Worm (Caenorhabditis elegans) whole organism, L2 larva: ENCODE data around the gene ndx-9.

Experiments used
- Y55F3AM.14 ChIP-seq: fragments of 200-800 bp; sonication (Bioruptor generic); optimal IDR thresholded peaks from 2 replicates; lab custom pipeline; 2018; ENCODE audit warnings: mild to moderate bottlenecking, missing genetic modification characterization, missing compliant biosample characterization
- ama-1 ChIP-seq: fragments of 150-350 bp; optimal IDR thresholded peaks from 2 replicates; lab custom pipeline; 2018; ENCODE audit warnings: inconsistent platforms
- ceh-82 ChIP-seq: fragments of 150-350 bp; optimal IDR thresholded peaks from 2 replicates; lab custom pipeline; 2014; ENCODE audit warnings: missing biosample characterization, missing genetic modification characterization
- lin-13 ChIP-seq: fragments of 150-350 bp; optimal IDR thresholded peaks from 2 replicates; lab custom pipeline; 2014; ENCODE audit warnings: missing biosample characterization, missing genetic modification reagents, missing genetic modification characterization
- nhr-11 ChIP-seq: fragments of 150-350 bp; optimal IDR thresholded peaks from 2 replicates; lab custom pipeline; 2014; ENCODE audit warnings: missing biosample characterization, missing genetic modification characterization
- nhr-12 ChIP-seq: fragments of 150-350 bp; optimal IDR thresholded peaks from 2 replicates; lab custom pipeline; 2014; ENCODE audit warnings: missing biosample characterization, missing genetic modification characterization
- sma-3 ChIP-seq: sonication (generic microtip); optimal IDR thresholded peaks from 2 replicates; lab custom pipeline; 2016; ENCODE audit warnings: missing genetic modification reagents, missing genetic modification characterization, missing compliant biosample characterization
- snpc-4 ChIP-seq: fragments of 150-350 bp; optimal IDR thresholded peaks from 2 replicates; lab custom pipeline; 2014; ENCODE audit warnings: missing biosample characterization, missing genetic modification characterization
- unc-62 ChIP-seq: fragments of 150-350 bp; optimal IDR thresholded peaks from 2 replicates; lab custom pipeline; 2014; ENCODE audit warnings: missing biosample characterization, missing genetic modification reagents, missing genetic modification characterization
- ztf-11 ChIP-seq: sonication (generic microtip); optimal IDR thresholded peaks from 2 replicates; lab custom pipeline; 2017; ENCODE audit warnings: missing biosample characterization, missing genetic modification characterization

DNA sequence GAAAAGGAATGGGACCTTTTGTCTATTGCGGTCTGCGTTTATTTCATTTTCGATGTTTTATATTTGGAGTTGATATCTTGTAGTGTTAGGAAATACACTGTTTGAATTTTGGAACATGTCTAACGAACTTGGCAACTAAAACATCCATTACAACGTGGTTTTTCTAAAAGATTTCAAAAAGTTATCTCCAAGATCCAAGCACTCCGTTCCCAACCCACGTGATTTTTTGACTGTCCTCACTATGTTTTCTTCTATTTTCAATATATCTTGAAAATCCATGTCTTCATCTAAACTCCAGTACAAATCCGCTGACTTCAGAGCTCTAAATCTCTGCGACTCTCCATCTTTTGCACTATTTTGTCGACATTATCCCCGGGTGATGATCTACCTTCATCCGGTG lies 10.2 kb downstream of the ndx-9 start, which contains the start of gene F13H10.9:
- TF ChIP-seq unc-62: no peak
- TF ChIP-seq ztf-11 (tag; lab: Kevin White, UChicago): no peak
- TF ChIP-seq Y55F3AM.14 (GFP tag; lab: Kevin White, UChicago): no peak
- no peak for TF ChIP-seq nhr-12 (tag; lab: Kevin White, UChicago)
- TF ChIP-seq snpc-4 (tag; lab: Kevin White, UChicago): no peak
- no peak for TF ChIP-seq nhr-11 (tag; lab: Kevin White, UChicago)
- no peak for TF ChIP-seq ceh-82
- TF ChIP-seq sma-3 (GFP tag; lab: Kevin White, UChicago): no peak
- TF ChIP-seq lin-13 (GFP tag; lab: Kevin White, UChicago): no peak
- TF ChIP-seq ama-1 (lab: Kevin White, UChicago): no peak
